Worm (Caenorhabditis elegans): ENCODE data around the gene T20D4.10.
"Not testable (repeated sequence)": the region's sequence is repeated elsewhere in the genome, so short reads cannot be mapped to it uniquely, and the experiment has no call there.

The T20D4.10 gene

DNA sequence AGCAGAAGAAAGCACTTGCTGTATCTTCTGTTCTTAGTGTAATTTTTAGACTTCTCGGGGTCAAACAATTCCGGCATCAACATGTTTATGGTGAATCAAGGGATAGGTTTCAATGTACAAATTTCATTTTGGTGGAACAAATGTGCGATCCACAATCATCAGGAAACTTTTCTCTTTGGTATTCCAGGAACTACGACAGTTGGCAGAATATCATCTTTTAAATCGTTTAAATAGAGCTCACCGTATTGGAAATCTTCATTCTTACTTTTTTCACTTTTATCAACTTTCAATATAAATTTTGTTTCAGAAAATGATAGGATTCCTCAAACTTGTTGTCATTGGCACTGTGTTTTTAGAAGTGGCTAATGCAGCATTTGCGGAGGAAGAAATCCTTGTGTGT is 3.3 kb upstream of the T20D4.10 start, which contains the start of gene T20D4.12:
Gene T20D4.12, plus strand, starts transcription at position 301 of the 400 bp plus-strand sequence.
- not testable (repeated sequence) for TF ChIP-seq hnd-1, hmbx-1, B0310.2 (tag; optimal IDR thresholded peaks at IDR 0.05)

- TF ChIP-seq aly-1 (tag; optimal IDR thresholded peaks at IDR 0.05) (no peak), tra-4 (tag; optimal IDR thresholded peaks at IDR 0.05) (no peak), F13C5.2 (tag; optimal IDR thresholded peaks at IDR 0.05) (no peak), sea-1 (GFP tag; conservative IDR thresholded peaks at IDR 0.05) (no peak), hnd-1 (tag; optimal IDR thresholded peaks at IDR 0.05) (no peak), hmbx-1 (tag; optimal IDR thresholded peaks at IDR 0.05) (no peak), ceh-36 (tag; optimal IDR thresholded peaks at IDR 0.05) (no peak), ceh-13 (GFP tag; optimal IDR thresholded peaks at IDR 0.05) (no peak), ets-7 (tag; optimal IDR thresholded peaks at IDR 0.05) (no peak), tbx-11 (GFP tag; IDR thresholded peaks at IDR 0.05) (no peak), flt-1 (GFP tag; IDR thresholded peaks at IDR 0.05) (no peak), ama-1 (optimal IDR thresholded peaks at IDR 0.05) (no peak), scrt-1 (GFP tag; IDR thresholded peaks at IDR 0.05) (no peak), B0310.2 (tag; optimal IDR thresholded peaks at IDR 0.05) (no peak), hmg-4 (GFP tag; optimal IDR thresholded peaks at IDR 0.05) (no peak), pes-1 (GFP tag; IDR thresholded peaks at IDR 0.05) (no peak), tbx-37 (GFP tag; conservative IDR thresholded peaks at IDR 0.05) (no peak)
Observed at ce11 chrV:3398314-3398713, 1.7 kb upstream of the T20D4.10 start, which contains the start of gene T20D4.11. Gene T20D4.11 (plus strand): TSS chrV:3398690.

DNA sequence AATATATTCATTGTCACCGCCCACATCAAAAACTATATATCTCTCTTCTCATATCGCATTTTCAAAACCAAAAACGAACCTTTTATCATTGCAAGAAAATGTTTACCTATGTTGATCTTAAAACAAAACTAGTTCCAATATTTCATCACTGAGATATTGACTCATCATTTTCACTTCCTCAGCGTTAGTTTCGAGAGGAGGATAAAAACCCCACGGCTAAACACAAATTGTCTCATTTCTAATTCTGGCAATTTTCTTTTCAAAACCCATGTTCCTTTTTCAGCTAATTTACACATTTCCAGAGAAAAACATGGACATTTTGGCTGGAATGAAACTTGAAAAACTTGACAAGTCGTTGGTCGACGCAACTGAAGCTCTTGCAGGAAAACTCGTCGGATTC is 8.6 kb downstream of the T20D4.10 start, which contains the start of gene T20D4.7:
Gene T20D4.7, plus strand, starts transcription at position 301 of the 400 bp plus-strand sequence.
- TF ChIP-seq hmbx-1 (tag; optimal IDR thresholded peaks at IDR 0.05) = no peak
- TF ChIP-seq tbx-11 (GFP tag; IDR thresholded peaks at IDR 0.05) = no peak
- TF ChIP-seq tbx-37 (GFP tag; conservative IDR thresholded peaks at IDR 0.05) = no peak
- TF ChIP-seq hnd-1 (tag; optimal IDR thresholded peaks at IDR 0.05) = no peak
- TF ChIP-seq flt-1 (GFP tag; IDR thresholded peaks at IDR 0.05) = no peak
- no peak for TF ChIP-seq ets-7 (tag; optimal IDR thresholded peaks at IDR 0.05)
- no peak for TF ChIP-seq ama-1 (optimal IDR thresholded peaks at IDR 0.05)
- TF ChIP-seq scrt-1 (GFP tag; IDR thresholded peaks at IDR 0.05) = no peak
- TF ChIP-seq aly-1 (tag; optimal IDR thresholded peaks at IDR 0.05) = no peak
- no peak for TF ChIP-seq F13C5.2 (tag; optimal IDR thresholded peaks at IDR 0.05)

DNA sequence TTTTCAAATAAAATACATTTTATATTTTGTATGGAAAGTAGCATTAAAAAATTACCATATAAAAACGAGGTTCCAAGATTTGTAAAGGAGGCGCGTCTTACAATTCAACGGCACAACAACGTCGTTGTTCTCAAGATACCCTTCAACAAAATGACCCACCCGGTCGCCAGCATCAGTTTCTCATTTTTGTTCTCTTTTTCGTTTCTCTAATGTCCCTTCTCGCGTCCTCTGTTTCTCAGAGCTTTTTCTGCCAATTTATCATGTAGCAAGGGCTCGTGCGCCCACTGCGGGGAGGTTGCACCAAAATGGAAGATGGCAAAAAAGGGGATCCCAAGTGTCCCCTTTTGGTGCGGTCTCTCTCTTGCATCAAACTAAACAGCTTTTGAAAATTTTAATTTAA is 9.4 kb downstream of the T20D4.10 start:
- no peak for TF ChIP-seq aly-1 (tag; optimal IDR thresholded peaks at IDR 0.05)
- TF ChIP-seq flt-1 (GFP tag; IDR thresholded peaks at IDR 0.05) = no peak
- TF ChIP-seq ceh-13 (GFP tag; optimal IDR thresholded peaks at IDR 0.05) = no peak
- TF ChIP-seq ceh-36 (tag; optimal IDR thresholded peaks at IDR 0.05) = no peak
- TF ChIP-seq B0310.2 (tag; optimal IDR thresholded peaks at IDR 0.05) = no peak
- no peak for TF ChIP-seq tbx-37 (GFP tag; conservative IDR thresholded peaks at IDR 0.05)
- no peak for TF ChIP-seq hmbx-1 (tag; optimal IDR thresholded peaks at IDR 0.05)
- no peak for TF ChIP-seq hnd-1 (tag; optimal IDR thresholded peaks at IDR 0.05)

DNA sequence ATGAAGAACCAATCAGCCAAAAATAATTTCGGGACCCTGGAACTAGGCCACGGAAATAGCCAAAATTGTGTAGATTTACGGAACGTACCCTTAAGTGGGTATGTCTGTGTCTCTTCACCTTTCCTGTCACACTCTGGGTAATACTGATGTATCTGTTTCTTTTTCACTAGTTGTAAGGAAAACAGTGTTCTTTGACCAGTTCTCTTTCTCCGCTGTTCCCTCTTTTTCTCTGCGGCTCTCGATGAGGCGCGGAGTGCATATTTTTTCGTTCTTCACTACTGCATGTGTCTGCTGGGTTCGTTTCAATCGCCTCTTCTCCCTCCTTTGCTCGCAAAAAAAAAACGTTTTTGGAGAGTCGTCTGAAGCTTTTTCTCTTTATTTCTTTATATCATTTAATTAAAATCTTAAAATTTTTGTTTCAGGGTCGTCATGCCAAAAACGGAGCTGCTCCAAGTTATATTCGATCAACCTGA is 10.1 kb downstream of the T20D4.10 start, which contains the start of gene arrd-22:
Gene arrd-22, plus strand, starts transcription at position 423 of the 473 bp plus-strand sequence.
- TF ChIP-seq tbx-11 (GFP tag; IDR thresholded peaks at IDR 0.05) = no peak
- TF ChIP-seq pes-1 (GFP tag; IDR thresholded peaks at IDR 0.05) = no peak
- no peak for TF ChIP-seq B0310.2 (tag; optimal IDR thresholded peaks at IDR 0.05)
- TF ChIP-seq ceh-36 (tag; optimal IDR thresholded peaks at IDR 0.05) = no peak

ce11 chrV:3413010-3413409 is 13.0 kb downstream of the T20D4.10 start, which contains the start of gene txt-11:
Gene txt-11 (plus strand): TSS chrV:3413310.
- no peak for TF ChIP-seq ets-7 (tag; optimal IDR thresholded peaks at IDR 0.05)
- TF ChIP-seq hmg-4 (GFP tag; optimal IDR thresholded peaks at IDR 0.05) = no peak
- TF ChIP-seq scrt-1 (GFP tag; IDR thresholded peaks at IDR 0.05) = no peak
- no peak for TF ChIP-seq ceh-13 (GFP tag; optimal IDR thresholded peaks at IDR 0.05)
- TF ChIP-seq ama-1 (optimal IDR thresholded peaks at IDR 0.05) = no peak
- TF ChIP-seq tbx-11 (GFP tag; IDR thresholded peaks at IDR 0.05) = no peak
- no peak for TF ChIP-seq hmbx-1 (tag; optimal IDR thresholded peaks at IDR 0.05)
- TF ChIP-seq pes-1 (GFP tag; IDR thresholded peaks at IDR 0.05) = no peak

ce11 chrV:3417928-3418327 is 17.9 kb downstream of the T20D4.10 start, which contains the start of gene T20D4.3:
Gene T20D4.3 (plus strand): TSS chrV:3418228.
- TF ChIP-seq ets-7 (tag; optimal IDR thresholded peaks at IDR 0.05) = no peak
- no peak for TF ChIP-seq F13C5.2 (tag; optimal IDR thresholded peaks at IDR 0.05)
- no peak for TF ChIP-seq ama-1 (optimal IDR thresholded peaks at IDR 0.05)
- TF ChIP-seq scrt-1 (GFP tag; IDR thresholded peaks at IDR 0.05) = no peak
- TF ChIP-seq ceh-13 (GFP tag; optimal IDR thresholded peaks at IDR 0.05) = no peak
- TF ChIP-seq aly-1 (tag; optimal IDR thresholded peaks at IDR 0.05) = no peak
- TF ChIP-seq tbx-37 (GFP tag; conservative IDR thresholded peaks at IDR 0.05) = no peak
- TF ChIP-seq hnd-1 (tag; optimal IDR thresholded peaks at IDR 0.05) = no peak
- no peak for TF ChIP-seq pes-1 (GFP tag; IDR thresholded peaks at IDR 0.05)
- no peak for TF ChIP-seq flt-1 (GFP tag; IDR thresholded peaks at IDR 0.05)
- TF ChIP-seq tbx-11 (GFP tag; IDR thresholded peaks at IDR 0.05) = no peak
- TF ChIP-seq tra-4 (tag; optimal IDR thresholded peaks at IDR 0.05) = no peak

- no peak for TF ChIP-seq aly-1 (tag; optimal IDR thresholded peaks at IDR 0.05)
- no peak for TF ChIP-seq ceh-13 (GFP tag; optimal IDR thresholded peaks at IDR 0.05)
- no peak for TF ChIP-seq F13C5.2 (tag; optimal IDR thresholded peaks at IDR 0.05)
- no peak for TF ChIP-seq pes-1 (GFP tag; IDR thresholded peaks at IDR 0.05)
- TF ChIP-seq scrt-1 (GFP tag; IDR thresholded peaks at IDR 0.05) = no peak
- TF ChIP-seq tbx-37 (GFP tag; conservative IDR thresholded peaks at IDR 0.05) = no peak
- no peak for TF ChIP-seq tbx-11 (GFP tag; IDR thresholded peaks at IDR 0.05)
- TF ChIP-seq hmbx-1 (tag; optimal IDR thresholded peaks at IDR 0.05) = no peak
- no peak for TF ChIP-seq flt-1 (GFP tag; IDR thresholded peaks at IDR 0.05)
- no peak for TF ChIP-seq ama-1 (optimal IDR thresholded peaks at IDR 0.05)
- no peak for TF ChIP-seq hnd-1 (tag; optimal IDR thresholded peaks at IDR 0.05)
- no peak for TF ChIP-seq ets-7 (tag; optimal IDR thresholded peaks at IDR 0.05)
- TF ChIP-seq hmg-4 (GFP tag; optimal IDR thresholded peaks at IDR 0.05) = no peak
- TF ChIP-seq B0310.2 (tag; optimal IDR thresholded peaks at IDR 0.05) = no peak
- TF ChIP-seq tra-4 (tag; optimal IDR thresholded peaks at IDR 0.05) = no peak
- no peak for TF ChIP-seq ceh-36 (tag; optimal IDR thresholded peaks at IDR 0.05)
- TF ChIP-seq sea-1 (GFP tag; conservative IDR thresholded peaks at IDR 0.05) = no peak
Observed at ce11 chrV:3424341-3424740, 24.3 kb downstream of the T20D4.10 start, which contains the start of gene srab-21. Gene srab-21 (minus strand): TSS chrV:3424441.
